Fruit fly (Drosophila melanogaster) whole organism, wandering third instar larva: ENCODE results near the gene Nup205.
A peak's percentile ranks its signal among the peaks of the same experiment; 100 is the strongest.

Source experiments
- Abd-B ChIP-seq: fragments of >200 bp; optimal IDR thresholded peaks from 2 replicates; lab custom pipeline; 2017; ENCODE audit warnings: missing biosample characterization, missing genetic modification characterization
- CG32264 ChIP-seq: fragments of 200-800 bp; sonication (Bioruptor generic); optimal IDR thresholded peaks from 2 replicates; lab custom pipeline; 2016; ENCODE audit warnings: missing biosample characterization, missing genetic modification characterization
- CG9705 ChIP-seq: fragments of 200-800 bp; sonication (Bioruptor generic); optimal IDR thresholded peaks from 2 replicates; lab custom pipeline; 2018; ENCODE audit warnings: missing biosample characterization, mild to moderate bottlenecking, missing genetic modification characterization
- CrebA ChIP-seq: fragments of 200-800 bp; sonication (Bioruptor generic); optimal IDR thresholded peaks from 2 replicates; lab custom pipeline; 2016; ENCODE audit warnings: missing biosample characterization, mild to moderate bottlenecking, missing genetic modification characterization, borderline replicate concordance
- Dfd ChIP-seq: fragments of >200 bp; optimal IDR thresholded peaks from 2 replicates; lab custom pipeline; 2017; ENCODE audit warnings: missing biosample characterization, missing genetic modification characterization
- Dif ChIP-seq: fragments of 200-275, 200-300 bp; sonication (Bioruptor generic); optimal IDR thresholded peaks from 2 replicates; lab custom pipeline; 2018; ENCODE audit warnings: missing biosample characterization, missing genetic modification characterization; ENCODE audit not compliant: partially characterized antibody
- GATAd ChIP-seq: sonication (Bioruptor generic); optimal IDR thresholded peaks from 2 replicates; lab custom pipeline; 2016; ENCODE audit warnings: missing biosample characterization, missing genetic modification characterization
- HLH106 ChIP-seq: fragments of 200-800 bp; optimal IDR thresholded peaks from 3 replicates; lab custom pipeline; 2019; ENCODE audit warnings: missing biosample characterization, mild to moderate bottlenecking, missing genetic modification characterization, moderate library complexity
- Hnf4 ChIP-seq: fragments of 200-800 bp; sonication (Bioruptor generic); optimal IDR thresholded peaks from 2 replicates; lab custom pipeline; 2016; ENCODE audit warnings: missing biosample characterization, mild to moderate bottlenecking, missing genetic modification characterization
- Hr78 ChIP-seq: fragments of >200 bp; optimal IDR thresholded peaks from 2 replicates; lab custom pipeline; 2017; ENCODE audit warnings: missing biosample characterization, missing genetic modification characterization
- Hr83 ChIP-seq: fragments of 200-300 bp; sonication (Bioruptor generic); optimal IDR thresholded peaks from 2 replicates; lab custom pipeline; 2016; ENCODE audit warnings: missing biosample characterization, mild to moderate bottlenecking, missing genetic modification characterization, moderate library complexity; ENCODE audit not compliant: poor library complexity, severe bottlenecking
- Jra ChIP-seq: sonication (Bioruptor generic); optimal IDR thresholded peaks from 2 replicates; lab custom pipeline; 2016; ENCODE audit warnings: missing biosample characterization, missing genetic modification characterization
- Mio ChIP-seq: sonication (Bioruptor generic); optimal IDR thresholded peaks from 2 replicates; lab custom pipeline; 2016; ENCODE audit warnings: missing biosample characterization, missing genetic modification characterization
- Myc ChIP-seq: fragments of >200 bp; optimal IDR thresholded peaks from 2 replicates; lab custom pipeline; 2017
- N ChIP-seq: fragments of >200 bp; optimal IDR thresholded peaks from 2 replicates; lab custom pipeline; 2018; ENCODE audit warnings: missing biosample characterization, missing external identifiers, missing genetic modification characterization
- OdsH ChIP-seq: fragments of 200-800 bp; sonication (Bioruptor generic); optimal IDR thresholded peaks from 2 replicates; lab custom pipeline; 2016; ENCODE audit warnings: missing biosample characterization, mild to moderate bottlenecking, missing genetic modification characterization
- Rel ChIP-seq, 2 experiments: fragments of 200-800 bp; sonication (Bioruptor generic) in 1 of 2; optimal IDR thresholded peaks; 2 replicates in 1 of 2; 3 replicates in 1 of 2; lab custom pipeline; 2016 to 2019; ENCODE audit warnings: mild to moderate bottlenecking in 2 of 2, missing biosample characterization in 2 of 2, missing genetic modification characterization in 2 of 2, moderate library complexity in 1 of 2
- Sp1 ChIP-seq: fragments of 200-800 bp; sonication (Bioruptor generic); optimal IDR thresholded peaks from 3 replicates; lab custom pipeline; 2019; ENCODE audit warnings: missing biosample characterization, mild to moderate bottlenecking, missing genetic modification characterization, moderate library complexity
- Vsx2 ChIP-seq: fragments of 200-300, 225-300 bp; sonication (Bioruptor generic); optimal IDR thresholded peaks from 2 replicates; lab custom pipeline; 2018; ENCODE audit warnings: missing biosample characterization, missing genetic modification characterization; ENCODE audit not compliant: partially characterized antibody
- br ChIP-seq: fragments of 200-800 bp; sonication (Bioruptor generic); optimal IDR thresholded peaks from 2 replicates; lab custom pipeline; 2016; ENCODE audit warnings: missing biosample characterization, missing genetic modification characterization
- brk ChIP-seq: fragments of 200-800 bp; sonication (Bioruptor generic); optimal IDR thresholded peaks from 2 replicates; lab custom pipeline; 2016; ENCODE audit warnings: missing biosample characterization, mild to moderate bottlenecking, missing genetic modification characterization
- dl ChIP-seq, 2 experiments: fragments of 175-275, 200-275 bp in 1 of 2; fragments of 200-275 bp in 1 of 2; sonication (Bioruptor generic); optimal IDR thresholded peaks; lab custom pipeline; 2018; ENCODE audit warnings: mild to moderate bottlenecking in 2 of 2, missing biosample characterization in 2 of 2, missing genetic modification characterization in 2 of 2, moderate library complexity in 2 of 2; ENCODE audit not compliant: partially characterized antibody in 2 of 2, insufficient read depth in 1 of 2
- dmrt93B ChIP-seq: fragments of 200-800 bp; sonication (Bioruptor generic); optimal IDR thresholded peaks from 2 replicates; lab custom pipeline; 2018; ENCODE audit warnings: missing biosample characterization, mild to moderate bottlenecking, missing genetic modification characterization
- dsf ChIP-seq: sonication (Bioruptor generic); optimal IDR thresholded peaks from 2 replicates; lab custom pipeline; 2016; ENCODE audit warnings: missing biosample characterization, missing genetic modification characterization, borderline replicate concordance
- ey ChIP-seq: fragments of 200-800 bp; sonication (Bioruptor generic); optimal IDR thresholded peaks from 2 replicates; lab custom pipeline; 2016; ENCODE audit warnings: missing biosample characterization, missing genetic modification characterization
- foxo ChIP-seq, 2 experiments: fragments of 200-800 bp; sonication (Bioruptor generic); optimal IDR thresholded peaks; 2 replicates in 1 of 2; 3 replicates in 1 of 2; lab custom pipeline; 2016 to 2017; ENCODE audit warnings: missing biosample characterization in 2 of 2, missing genetic modification characterization in 2 of 2
- fru ChIP-seq: fragments of 200-800 bp; sonication (Bioruptor generic); optimal IDR thresholded peaks from 3 replicates; lab custom pipeline; 2016; ENCODE audit warnings: missing biosample characterization, mild to moderate bottlenecking, missing genetic modification characterization
- h ChIP-seq: fragments of 200-800 bp; sonication (Bioruptor generic); optimal IDR thresholded peaks from 3 replicates; lab custom pipeline; 2016; ENCODE audit warnings: missing biosample characterization, mild to moderate bottlenecking, missing genetic modification characterization
- jim ChIP-seq: fragments of 175-275, 200-325 bp; sonication (Bioruptor generic); optimal IDR thresholded peaks from 2 replicates; lab custom pipeline; 2016; ENCODE audit warnings: missing biosample characterization, mild to moderate bottlenecking, missing genetic modification characterization
- lola ChIP-seq: fragments of >200 bp; optimal IDR thresholded peaks from 2 replicates; lab custom pipeline; 2017; ENCODE audit warnings: missing biosample characterization, missing genetic modification characterization
- pan ChIP-seq: fragments of >200 bp; optimal IDR thresholded peaks from 2 replicates; lab custom pipeline; 2017
- psq ChIP-seq: fragments of 200-800 bp; sonication (Bioruptor generic); optimal IDR thresholded peaks from 3 replicates; lab custom pipeline; 2017; ENCODE audit warnings: missing biosample characterization, mild to moderate bottlenecking, missing genetic modification characterization, moderate library complexity
- rgr ChIP-seq: fragments of 200-800 bp; sonication (Bioruptor generic); optimal IDR thresholded peaks from 3 replicates; lab custom pipeline; 2016; ENCODE audit warnings: missing biosample characterization, mild to moderate bottlenecking, missing genetic modification characterization
- sage ChIP-seq: fragments of 200-800 bp; sonication (Bioruptor generic); optimal IDR thresholded peaks from 2 replicates; lab custom pipeline; 2016; ENCODE audit warnings: missing biosample characterization, mild to moderate bottlenecking, missing genetic modification characterization
- sv ChIP-seq: fragments of 200-800 bp; sonication (Bioruptor generic); optimal IDR thresholded peaks from 3 replicates; lab custom pipeline; 2016; ENCODE audit warnings: missing biosample characterization, missing genetic modification characterization
- tai ChIP-seq: sonication (Bioruptor generic); optimal IDR thresholded peaks from 2 replicates; lab custom pipeline; 2016; ENCODE audit warnings: missing biosample characterization, missing genetic modification characterization
- usp ChIP-seq: fragments of >200 bp; optimal IDR thresholded peaks from 2 replicates; lab custom pipeline; 2017; ENCODE audit warnings: missing biosample characterization, missing genetic modification characterization
- woc ChIP-seq: sonication (Bioruptor generic); optimal IDR thresholded peaks from 2 replicates; lab custom pipeline; 2016; ENCODE audit warnings: missing biosample characterization, mild to moderate bottlenecking, missing genetic modification characterization

Nup205 gene

dm6 chrX:19844010-19844766 lies 7.8 kb upstream of the Nup205 start:
- TF ChIP-seq Dif (no peak), Hr83 (GFP tag; lab: Kevin White, UChicago) (no peak), foxo (GFP tag; optimal IDR thresholded peaks at IDR 0.05; lab: Kevin White, UChicago) (no peak), psq (GFP tag; lab: Kevin White, UChicago) (peak; percentile 3), dsf (GFP tag; lab: Kevin White, UChicago) (no peak), N (GFP tag; lab: Kevin White, UChicago) (no peak)

- TF ChIP-seq tai (GFP tag; lab: Kevin White, UChicago) (no peak), dmrt93B (no peak), h (GFP tag; lab: Kevin White, UChicago) (no peak), CG9705 (GFP tag; lab: Kevin White, UChicago) (no peak), jim (GFP tag; lab: Kevin White, UChicago) (no peak), dsf (GFP tag; lab: Kevin White, UChicago) (no peak), psq (GFP tag; lab: Kevin White, UChicago) (peak; percentile 36)
Observed at dm6 chrX:19845557-19846072, 6.4 kb upstream of the Nup205 start.

DNA sequence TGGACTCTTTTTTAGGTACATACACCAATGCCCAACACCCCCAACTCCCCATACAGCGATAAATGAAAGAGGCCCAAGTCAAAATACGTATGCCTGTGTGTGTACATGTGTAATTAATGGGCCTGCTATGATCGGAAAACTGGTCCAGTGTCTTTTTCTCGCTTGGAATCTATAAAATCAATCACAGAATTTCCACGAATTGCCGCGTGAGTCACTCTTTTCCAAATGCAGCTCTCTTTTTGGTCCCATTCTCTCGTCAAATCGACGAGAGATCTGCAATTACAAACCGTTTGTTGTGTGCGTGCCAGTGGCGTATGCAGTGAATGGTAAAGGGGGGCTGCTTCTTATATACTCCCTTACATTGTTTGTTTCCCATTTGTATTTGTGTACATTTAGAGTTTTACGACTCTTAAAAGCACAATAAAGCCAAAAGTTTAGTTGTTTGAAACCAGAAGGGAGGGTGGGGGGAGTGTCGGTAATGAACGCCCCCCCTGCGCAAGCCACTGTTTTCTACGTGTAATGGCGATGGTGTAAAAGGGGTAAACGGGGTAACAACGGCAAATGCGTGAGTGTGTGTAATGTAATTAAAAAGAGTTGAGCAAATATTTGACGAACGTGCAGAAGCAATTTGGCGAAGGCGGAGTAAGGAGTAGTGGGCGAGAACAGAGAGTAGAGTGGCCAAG lies 5.2 kb upstream of the Nup205 start:
- TF ChIP-seq CG32264 (GFP tag; lab: Kevin White, UChicago) (peak; percentile 75), psq (GFP tag; lab: Kevin White, UChicago) (peak; percentile 84), tai (GFP tag; lab: Kevin White, UChicago) (no peak), lola (GFP tag; lab: Kevin White, UChicago) (no peak), Jra (GFP tag; lab: Kevin White, UChicago) (peak; percentile 77), GATAd (GFP tag; lab: Kevin White, UChicago) (no peak), Hnf4 (GFP tag; lab: Kevin White, UChicago) (peak; percentile 63), Dif (no peak), Sp1 (GFP tag; lab: Kevin White, UChicago) (peak; percentile 87), ey (peak; percentile 86), Myc (lab: Kevin White, UChicago) (no peak), fru (GFP tag; lab: Kevin White, UChicago) (peak; percentile 94), dl (GFP tag; optimal IDR thresholded peaks at IDR 0.05; lab: Kevin White, UChicago; ENCODE audit: insufficient read depth in 1 of 2, partially characterized antibody in 2 of 2) (no peak), Vsx2 (GFP tag; lab: Kevin White, UChicago) (no peak), brk (GFP tag; lab: Kevin White, UChicago) (no peak), br (GFP tag; lab: Kevin White, UChicago) (peak; percentile 88), rgr (GFP tag; lab: Kevin White, UChicago) (peak; percentile 81), h (GFP tag; lab: Kevin White, UChicago) (peak; percentile 85), foxo (GFP tag; optimal IDR thresholded peaks at IDR 0.05; lab: Kevin White, UChicago) (peak in 1 of 2 experiments; percentile 92), CG9705 (GFP tag; lab: Kevin White, UChicago) (peak; percentile 77), OdsH (peak; percentile 77), HLH106 (peak; percentile 90), Rel (GFP tag; optimal IDR thresholded peaks at IDR 0.05; lab: Kevin White, UChicago) (no peak), Rel (tag; optimal IDR thresholded peaks at IDR 0.05; lab: Kevin White, UChicago) (peak; percentile 54), Abd-B (GFP tag; lab: Kevin White, UChicago) (no peak), N (GFP tag; lab: Kevin White, UChicago) (no peak), woc (GFP tag; lab: Kevin White, UChicago) (peak; percentile 75), jim (GFP tag; lab: Kevin White, UChicago) (no peak), sv (GFP tag; lab: Kevin White, UChicago) (peak; percentile 80), usp (GFP tag; lab: Kevin White, UChicago) (no peak), Dfd (no peak), Hr78 (no peak), CrebA (GFP tag; lab: Kevin White, UChicago) (no peak), dmrt93B (peak; percentile 85), Hr83 (GFP tag; lab: Kevin White, UChicago) (no peak), sage (GFP tag; lab: Kevin White, UChicago) (peak; percentile 12), Mio (GFP tag; lab: Kevin White, UChicago) (no peak), dsf (GFP tag; lab: Kevin White, UChicago) (peak; percentile 6), pan (lab: Kevin White, UChicago) (no peak)
